Worm (Caenorhabditis elegans) whole organism, L4 larva: Measurements from ENCODE around the gene lipl-2.

Experiments
- D1046.2 ChIP-seq: fragments of 200-800 bp; sonication (Bioruptor generic); IDR thresholded peaks from 2 replicates; pipeline ENCODE4 v1.3.6; 2022; ENCODE audit warnings: missing genetic modification characterization, missing compliant biosample characterization
- F10B5.3 ChIP-seq: sonication (generic microtip); optimal IDR thresholded peaks from 2 replicates; lab custom pipeline; 2016; ENCODE audit warnings: mild to moderate bottlenecking, missing genetic modification characterization, missing compliant biosample characterization
- F26F4.8 ChIP-seq: fragments of 200-800 bp; sonication (Bioruptor generic); conservative IDR thresholded peaks from 2 replicates; pipeline ENCODE4 v1.3.6; 2022; ENCODE audit warnings: missing genetic modification characterization, missing compliant biosample characterization
- F37D6.2 ChIP-seq: sonication (generic microtip); optimal IDR thresholded peaks from 2 replicates; lab custom pipeline; 2016; ENCODE audit warnings: mild to moderate bottlenecking, missing genetic modification characterization, missing compliant biosample characterization
- R02D3.7 ChIP-seq: fragments of 150-350 bp; sonication (generic microtip); optimal IDR thresholded peaks from 3 replicates; lab custom pipeline; 2014; ENCODE audit warnings: missing biosample characterization, missing genetic modification characterization
- T20F7.1 ChIP-seq: fragments of 200-800 bp; sonication (Bioruptor generic); optimal IDR thresholded peaks from 2 replicates; lab custom pipeline; 2018; ENCODE audit warnings: mild to moderate bottlenecking, missing genetic modification characterization, missing compliant biosample characterization
- Y48G9A.11 ChIP-seq: fragments of 200-800 bp; sonication (Bioruptor generic); IDR thresholded peaks from 2 replicates; pipeline ENCODE4 v1.3.6; 2022; ENCODE audit warnings: missing genetic modification reagents, missing genetic modification characterization, missing compliant biosample characterization
- ZK337.2 ChIP-seq: fragments of 200-800 bp; sonication (Bioruptor generic); IDR thresholded peaks from 2 replicates; pipeline ENCODE4 v1.3.6; 2022; ENCODE audit warnings: missing genetic modification reagents, missing genetic modification characterization, missing compliant biosample characterization
- ZK546.5 ChIP-seq, 2 experiments: sonication (generic microtip); optimal IDR thresholded peaks; 2 replicates each; lab custom pipeline; 2017; ENCODE audit warnings: missing biosample characterization in 2 of 2, missing genetic modification characterization in 2 of 2
- arid-1 ChIP-seq: fragments of 200-800 bp; sonication (Bioruptor generic); conservative IDR thresholded peaks from 2 replicates; pipeline ENCODE4 v1.3.6; 2022; ENCODE audit warnings: missing genetic modification reagents, missing genetic modification characterization, missing compliant biosample characterization
- ceh-32 ChIP-seq: sonication (generic microtip); optimal IDR thresholded peaks from 2 replicates; lab custom pipeline; 2016; ENCODE audit warnings: mild to moderate bottlenecking, missing genetic modification characterization, missing compliant biosample characterization; ENCODE audit not compliant: poor library complexity
- ceh-62 ChIP-seq: sonication (generic microtip); optimal IDR thresholded peaks from 2 replicates; lab custom pipeline; 2017; ENCODE audit warnings: missing biosample characterization, missing genetic modification characterization
- ctbp-1 ChIP-seq: fragments of 200-800 bp; sonication (Bioruptor generic); IDR thresholded peaks from 2 replicates; pipeline ENCODE4 v1.3.6; 2022; ENCODE audit warnings: missing genetic modification reagents, missing genetic modification characterization, missing compliant biosample characterization
- daf-16 ChIP-seq, 3 experiments: sonication (generic microtip); optimal IDR thresholded peaks; 2 replicates each; lab custom pipeline; 2016 to 2017; ENCODE audit warnings: missing genetic modification characterization in 3 of 3, missing genetic modification reagents in 3 of 3, mild to moderate bottlenecking in 2 of 3, missing compliant biosample characterization in 2 of 3, missing biosample characterization in 1 of 3, moderate library complexity in 1 of 3
- daf-19 ChIP-seq: fragments of 200-800 bp; sonication (Bioruptor generic); conservative IDR thresholded peaks from 2 replicates; pipeline ENCODE4 v1.3.6; 2022; ENCODE audit warnings: missing genetic modification characterization, missing compliant biosample characterization
- dmd-6 ChIP-seq: fragments of 200-800 bp; sonication (Bioruptor generic); IDR thresholded peaks from 2 replicates; pipeline ENCODE4 v1.3.6; 2022; ENCODE audit warnings: missing genetic modification reagents, missing genetic modification characterization, missing compliant biosample characterization
- dmd-8 ChIP-seq: fragments of 200-800 bp; sonication (Bioruptor generic); IDR thresholded peaks from 2 replicates; pipeline ENCODE4 v1.3.6; 2022; ENCODE audit warnings: missing genetic modification characterization, missing compliant biosample characterization
- dpl-1 ChIP-seq: fragments of 150-350 bp; optimal IDR thresholded peaks from 2 replicates; lab custom pipeline; 2014; ENCODE audit warnings: missing biosample characterization, missing genetic modification reagents, missing genetic modification characterization
- dve-1 ChIP-seq: sonication (generic microtip); optimal IDR thresholded peaks from 2 replicates; lab custom pipeline; 2017; ENCODE audit warnings: antibody characterized with exemption, mild to moderate bottlenecking, missing genetic modification characterization, missing compliant biosample characterization; ENCODE audit not compliant: insufficient read depth
- fkh-10 ChIP-seq: fragments of 150-350 bp; optimal IDR thresholded peaks from 2 replicates; lab custom pipeline; 2014; ENCODE audit warnings: missing biosample characterization, missing genetic modification reagents, missing genetic modification characterization
- hlh-11 ChIP-seq: fragments of 200-800 bp; sonication (Bioruptor generic); optimal IDR thresholded peaks from 2 replicates; lab custom pipeline; 2018; ENCODE audit warnings: mild to moderate bottlenecking, missing genetic modification characterization, missing compliant biosample characterization
- hlh-30 ChIP-seq: sonication (generic microtip); optimal IDR thresholded peaks from 2 replicates; lab custom pipeline; 2017; ENCODE audit warnings: antibody characterized with exemption, mild to moderate bottlenecking, missing genetic modification characterization, missing compliant biosample characterization; ENCODE audit not compliant: insufficient read depth
- lim-7 ChIP-seq: fragments of 200-800 bp; sonication (Bioruptor generic); IDR thresholded peaks from 2 replicates; pipeline ENCODE4 v1.3.6; 2022; ENCODE audit warnings: missing genetic modification characterization, missing compliant biosample characterization
- lin-38 ChIP-seq: fragments of 200-800 bp; sonication (Bioruptor generic); IDR thresholded peaks from 2 replicates; pipeline ENCODE4 v1.3.6; 2022; ENCODE audit warnings: missing genetic modification reagents, missing genetic modification characterization, missing compliant biosample characterization
- lsy-2 ChIP-seq, 2 experiments: fragments of 150-350 bp in 1 of 2; sonication (generic microtip) in 1 of 2; optimal IDR thresholded peaks; 2 replicates each; lab custom pipeline; 2014 to 2017; ENCODE audit warnings: missing biosample characterization in 2 of 2, missing genetic modification characterization in 2 of 2
- mdl-1 ChIP-seq, 2 experiments: fragments of 150-350 bp in 1 of 2; sonication (generic microtip) in 1 of 2; optimal IDR thresholded peaks; 2 replicates each; lab custom pipeline; 2014 to 2017; ENCODE audit warnings: missing biosample characterization in 2 of 2, missing genetic modification characterization in 2 of 2
- mdt-29 ChIP-seq: fragments of 200-800 bp; sonication (Bioruptor generic); IDR thresholded peaks from 2 replicates; pipeline ENCODE4 v1.3.6; 2022; ENCODE audit warnings: missing genetic modification reagents, missing genetic modification characterization, missing compliant biosample characterization
- mxl-3 ChIP-seq: fragments of 200-800 bp; sonication (Bioruptor generic); optimal IDR thresholded peaks from 2 replicates; lab custom pipeline; 2018; ENCODE audit warnings: mild to moderate bottlenecking, missing genetic modification characterization, missing compliant biosample characterization
- nhr-102 ChIP-seq: sonication (generic microtip); optimal IDR thresholded peaks from 2 replicates; lab custom pipeline; 2016; ENCODE audit warnings: mild to moderate bottlenecking, missing genetic modification characterization, moderate library complexity, missing compliant biosample characterization
- nhr-11 ChIP-seq: fragments of 150-350 bp; optimal IDR thresholded peaks from 2 replicates; lab custom pipeline; 2014; ENCODE audit warnings: missing biosample characterization, missing genetic modification characterization
- nhr-237 ChIP-seq: sonication (generic microtip); optimal IDR thresholded peaks from 2 replicates; lab custom pipeline; 2017; ENCODE audit warnings: missing biosample characterization, missing genetic modification characterization
- nhr-25 ChIP-seq: sonication (generic microtip); optimal IDR thresholded peaks from 2 replicates; lab custom pipeline; 2017; ENCODE audit warnings: missing genetic modification characterization, mild to moderate bottlenecking, missing compliant biosample characterization, antibody characterized with exemption, moderate library complexity, borderline replicate concordance; ENCODE audit not compliant: insufficient read depth
- nhr-28 ChIP-seq: fragments of 150-350 bp; optimal IDR thresholded peaks from 2 replicates; lab custom pipeline; 2014; ENCODE audit warnings: missing biosample characterization, missing genetic modification characterization
- nhr-41 ChIP-seq: fragments of 200-800 bp; sonication (Bioruptor generic); IDR thresholded peaks from 2 replicates; pipeline ENCODE4 v1.3.6; 2022; ENCODE audit warnings: missing genetic modification reagents, missing genetic modification characterization, missing compliant biosample characterization
- nhr-42 ChIP-seq: fragments of 200-800 bp; sonication (Bioruptor generic); IDR thresholded peaks from 2 replicates; pipeline ENCODE4 v1.3.6; 2022; ENCODE audit warnings: missing genetic modification characterization, missing compliant biosample characterization
- nhr-77 ChIP-seq: fragments of 150-350 bp; optimal IDR thresholded peaks from 2 replicates; lab custom pipeline; 2014; ENCODE audit warnings: missing biosample characterization, missing genetic modification characterization
- php-3 ChIP-seq: fragments of 200-800 bp; sonication (Bioruptor generic); IDR thresholded peaks from 2 replicates; pipeline ENCODE4 v1.3.6; 2022; ENCODE audit warnings: missing genetic modification reagents, missing genetic modification characterization, missing compliant biosample characterization
- rbr-2 ChIP-seq: sonication (generic microtip); optimal IDR thresholded peaks from 2 replicates; lab custom pipeline; 2016; ENCODE audit warnings: missing genotype, missing genetic modification characterization, missing compliant biosample characterization
- set-16 ChIP-seq: fragments of 200-800 bp; sonication (Bioruptor generic); IDR thresholded peaks from 2 replicates; pipeline ENCODE4 v1.3.6; 2022; ENCODE audit warnings: missing genetic modification reagents, missing genetic modification characterization, missing compliant biosample characterization
- snpc-4 ChIP-seq: fragments of 150-350 bp; optimal IDR thresholded peaks from 2 replicates; lab custom pipeline; 2014; ENCODE audit warnings: missing biosample characterization, missing genetic modification characterization
- tag-97 ChIP-seq: fragments of 200-800 bp; sonication (Bioruptor generic); IDR thresholded peaks from 2 replicates; pipeline ENCODE4 v1.3.6; 2022; ENCODE audit warnings: missing genetic modification characterization, missing compliant biosample characterization
- tra-1 ChIP-seq: fragments of 200-800 bp; sonication (Bioruptor generic); IDR thresholded peaks from 2 replicates; pipeline ENCODE4 v1.3.6; 2022; ENCODE audit warnings: missing genetic modification reagents, missing genetic modification characterization, missing compliant biosample characterization
- unc-39 ChIP-seq: sonication (generic microtip); optimal IDR thresholded peaks from 2 replicates; lab custom pipeline; 2017; ENCODE audit warnings: missing biosample characterization, missing genetic modification characterization
- unc-62 ChIP-seq, 3 experiments: fragments of 150-350 bp in 1 of 3; sonication (generic microtip); optimal IDR thresholded peaks in 2 of 3; peaks in 1 of 3; 1 replicate in 1 of 3; 2 replicates in 2 of 3; lab custom pipeline; 2014 to 2017; ENCODE audit warnings: missing biosample characterization in 3 of 3, missing genetic modification characterization in 3 of 3, missing genetic modification reagents in 3 of 3, missing genotype in 1 of 3
- zag-1 ChIP-seq: fragments of 150-350 bp; optimal IDR thresholded peaks from 2 replicates; lab custom pipeline; 2014; ENCODE audit warnings: missing biosample characterization, missing genetic modification characterization
- zip-11 ChIP-seq: fragments of 200-800 bp; sonication (Bioruptor generic); IDR thresholded peaks from 2 replicates; pipeline ENCODE4 v1.3.6; 2022; ENCODE audit warnings: missing genetic modification characterization, missing compliant biosample characterization
- ztf-7 ChIP-seq: fragments of 150-350 bp; optimal IDR thresholded peaks from 2 replicates; lab custom pipeline; 2014; ENCODE audit warnings: missing biosample characterization, missing genetic modification characterization

lipl-2 gene

DNA sequence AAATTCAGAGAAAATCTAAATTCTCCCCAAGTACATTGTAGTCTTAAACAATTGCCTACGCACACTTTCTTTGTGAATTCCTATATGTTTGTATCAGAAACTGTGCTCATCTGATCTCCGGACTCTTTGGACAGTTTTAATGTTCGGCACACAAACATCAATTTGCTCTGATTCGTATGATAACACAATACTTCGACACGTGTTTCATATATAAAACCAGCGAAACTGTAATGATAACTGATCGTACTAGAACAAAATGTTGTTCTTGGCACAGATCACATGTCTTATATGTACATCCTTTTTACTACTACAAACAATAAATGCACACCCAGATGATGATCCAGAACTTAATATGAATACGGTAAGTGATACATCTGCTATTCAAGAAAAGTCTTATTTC is at the start of gene lipl-2:
TSS of gene lipl-2 (plus strand) at position 236 of the 400 bp plus-strand sequence.
- no peak for TF ChIP-seq zag-1 (tag; lab: Kevin White, UChicago)
- TF ChIP-seq mdl-1 (tag; optimal IDR thresholded peaks at IDR 0.05; lab: Kevin White, UChicago) = peak in 1 of 2 experiments; percentile 36
- peak; percentile 60 for TF ChIP-seq nhr-77 (tag; lab: Kevin White, UChicago)
- TF ChIP-seq unc-39 = no peak
- TF ChIP-seq hlh-11 (tag; lab: Kevin White, UChicago) = peak; percentile 82
- no peak for TF ChIP-seq set-16
- TF ChIP-seq nhr-42 (GFP tag; lab: Robert Waterston, UW) = peak; percentile 62; the same call in 1 of the 2 replicates
- no peak for TF ChIP-seq nhr-25
- TF ChIP-seq ceh-62 (tag; lab: Kevin White, UChicago) = no peak
- no peak for TF ChIP-seq Y48G9A.11 (GFP tag; lab: Robert Waterston, UW)
- peak; percentile 33 for TF ChIP-seq T20F7.1
- no peak for TF ChIP-seq nhr-237 (tag; lab: Kevin White, UChicago)
- no peak for TF ChIP-seq daf-16 (GFP tag; optimal IDR thresholded peaks at IDR 0.05; lab: Kevin White, UChicago)
- peak; percentile 90 for TF ChIP-seq daf-16 (tag; optimal IDR thresholded peaks at IDR 0.05; lab: Kevin White, UChicago)
- TF ChIP-seq F26F4.8 = no peak
- no peak for TF ChIP-seq snpc-4 (tag; lab: Kevin White, UChicago)
- TF ChIP-seq arid-1 (GFP tag; lab: Robert Waterston, UW) = no peak
- TF ChIP-seq ctbp-1 (GFP tag; lab: Robert Waterston, UW) = no peak
- TF ChIP-seq lsy-2 (tag; optimal IDR thresholded peaks at IDR 0.05; lab: Kevin White, UChicago) = no peak
- peak; percentile 69 for TF ChIP-seq php-3
- no peak for TF ChIP-seq mdt-29 (GFP tag; lab: Robert Waterston, UW)
- TF ChIP-seq dpl-1 (GFP tag; lab: Kevin White, UChicago) = no peak
- TF ChIP-seq ZK546.5 (tag; optimal IDR thresholded peaks at IDR 0.05; lab: Kevin White, UChicago) = no peak
- TF ChIP-seq hlh-30 = peak; percentile 37
- no peak for TF ChIP-seq dmd-8 (GFP tag; lab: Robert Waterston, UW)
- TF ChIP-seq nhr-41 (GFP tag; lab: Robert Waterston, UW) = no peak
- no peak for TF ChIP-seq tag-97
- TF ChIP-seq ceh-32 (tag; lab: Kevin White, UChicago) = no peak
- TF ChIP-seq unc-62 (GFP tag; optimal IDR thresholded peaks at IDR 0.05 in 1 of 2; lab: Kevin White, UChicago) = peak in 1 of 2 experiments; percentile 26
- TF ChIP-seq unc-62 (tag; optimal IDR thresholded peaks at IDR 0.05; lab: Kevin White, UChicago) = no peak
- no peak for TF ChIP-seq zip-11
- no peak for TF ChIP-seq tra-1 (GFP tag; lab: Robert Waterston, UW)
- no peak for TF ChIP-seq rbr-2 (tag; lab: Kevin White, UChicago)
- TF ChIP-seq R02D3.7 (tag; lab: Kevin White, UChicago) = no peak
- no peak for TF ChIP-seq lin-38 (GFP tag; lab: Robert Waterston, UW)
- no peak for TF ChIP-seq ztf-7
- no peak for TF ChIP-seq F37D6.2 (tag; lab: Kevin White, UChicago)
- no peak for TF ChIP-seq fkh-10 (GFP tag; lab: Kevin White, UChicago)
- no peak for TF ChIP-seq ZK337.2 (GFP tag; lab: Robert Waterston, UW)
- no peak for TF ChIP-seq daf-19 (GFP tag; lab: Robert Waterston, UW)
- TF ChIP-seq nhr-102 (tag; lab: Kevin White, UChicago) = peak; percentile 3
- peak; percentile 79 for TF ChIP-seq dmd-6 (GFP tag; lab: Robert Waterston, UW)
- no peak for TF ChIP-seq F10B5.3
- peak; percentile 92 for TF ChIP-seq dve-1 (tag; lab: Kevin White, UChicago)
- peak; percentile 92 for TF ChIP-seq nhr-28 (tag; lab: Kevin White, UChicago)
- TF ChIP-seq D1046.2 = no peak
- TF ChIP-seq mxl-3 = peak; percentile 32
- no peak for TF ChIP-seq nhr-11 (tag; lab: Kevin White, UChicago)
- TF ChIP-seq lim-7 (GFP tag; lab: Robert Waterston, UW) = no peak
